Fruit fly (Drosophila melanogaster): Measurements from ENCODE around the gene CG9123.
A peak's percentile ranks its signal among the peaks of the same experiment; 100 is the strongest.

The CG9123 gene

dm6 chrX:15308456-15308954 is 33.4 kb downstream of the CG9123 start:
- TF ChIP-seq Drgx (GFP tag; IDR thresholded peaks at IDR 0.05) (0 out of 2 replicates have a peak, but pooled peaks have one; percentile 19), Stat92E (GFP tag; optimal IDR thresholded peaks at IDR 0.05) (no peak)

DNA sequence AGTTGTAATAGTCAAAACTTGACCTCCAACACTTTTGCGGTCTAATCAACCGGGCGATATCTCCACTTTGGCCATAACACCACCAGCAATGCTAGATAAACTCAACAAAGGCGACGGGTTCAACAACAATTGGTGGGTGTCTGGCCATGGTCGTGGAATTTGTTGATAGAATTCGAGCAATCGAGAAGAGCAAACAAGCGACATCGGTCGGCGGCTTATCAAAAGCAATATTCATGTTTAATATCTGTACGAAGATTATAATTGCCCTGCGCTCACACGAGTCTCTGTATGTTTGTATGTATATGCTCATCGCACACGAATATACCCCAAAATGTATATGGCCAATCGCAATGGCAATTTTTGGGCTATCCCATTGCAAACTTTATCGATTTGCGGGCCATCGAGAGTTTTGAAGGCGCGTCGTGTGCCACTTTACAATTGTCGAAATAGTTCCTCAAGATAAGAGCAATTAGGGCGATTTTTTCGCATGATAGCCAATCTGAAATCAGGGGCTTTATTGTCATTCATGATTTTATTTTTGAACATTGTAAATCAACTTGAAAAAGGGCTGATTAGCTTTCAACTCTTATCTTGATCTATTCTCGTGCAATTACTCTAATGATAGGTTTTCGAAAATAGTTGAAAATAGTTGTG is 34.3 kb downstream of the CG9123 start:
- TF ChIP-seq Med (GFP tag): peak; percentile 46
- peak; percentile 9 for TF ChIP-seq Hmr (GFP tag; optimal IDR thresholded peaks at IDR 0.05)
- TF ChIP-seq Hr51 (GFP tag; optimal IDR thresholded peaks at IDR 0.05): no peak
- peak; percentile 3 for TF ChIP-seq CG12769 (tag; optimal IDR thresholded peaks at IDR 0.05)
- peak; percentile 77 for TF ChIP-seq mirr (GFP tag; optimal IDR thresholded peaks at IDR 0.05)
- no peak for TF ChIP-seq phol (tag; optimal IDR thresholded peaks at IDR 0.05)
- no peak for TF ChIP-seq unpg (GFP tag; optimal IDR thresholded peaks at IDR 0.05)
- TF ChIP-seq sob (GFP tag; IDR thresholded peaks at IDR 0.05): 0 out of 2 replicates have a peak, but pooled peaks have one; percentile 20
- TF ChIP-seq CG5953 (GFP tag; IDR thresholded peaks at IDR 0.05): no peak
- no peak for TF ChIP-seq CG34422 (GFP tag; IDR thresholded peaks at IDR 0.05)
- peak; percentile 8 for TF ChIP-seq CG2678 (tag; optimal IDR thresholded peaks at IDR 0.05)
- peak; percentile 98 for TF ChIP-seq sug (tag; optimal IDR thresholded peaks at IDR 0.05)
- TF ChIP-seq caup (GFP tag; optimal IDR thresholded peaks at IDR 0.05; ENCODE audit: severe bottlenecking): peak; percentile 20
- TF ChIP-seq CG11723 (GFP tag; optimal IDR thresholded peaks at IDR 0.05): no peak
- TF ChIP-seq stc (GFP tag; IDR thresholded peaks at IDR 0.05): no peak
- no peak for TF ChIP-seq knrl (GFP tag; IDR thresholded peaks at IDR 0.05; ENCODE audit: partially characterized antibody)
- no peak for TF ChIP-seq pros (GFP tag; optimal IDR thresholded peaks at IDR 0.05)
- peak; percentile 41; the same call in 1 of the 3 replicates for TF ChIP-seq gce (GFP tag; IDR thresholded peaks at IDR 0.05)
- no peak for TF ChIP-seq Xrp1 (GFP tag; IDR thresholded peaks at IDR 0.05)
- peak; percentile 12; the same call in 1 of the 2 replicates for TF ChIP-seq Adf1 (GFP tag; IDR thresholded peaks at IDR 0.05)
- TF ChIP-seq Hr78 (GFP tag; optimal IDR thresholded peaks at IDR 0.05): peak in 1 of 2 experiments; percentile 47
- TF ChIP-seq CG13296 (GFP tag; optimal IDR thresholded peaks at IDR 0.05): peak; percentile 36
- no peak for TF ChIP-seq Lhr (GFP tag; optimal IDR thresholded peaks at IDR 0.05)
- no peak for TF ChIP-seq CG1832 (GFP tag; optimal IDR thresholded peaks at IDR 0.05)
- no peak for TF ChIP-seq NFAT (GFP tag; IDR thresholded peaks at IDR 0.05)
- no peak for TF ChIP-seq CG3407 (GFP tag; optimal IDR thresholded peaks at IDR 0.05)
- no peak for TF ChIP-seq CG1024 (GFP tag; IDR thresholded peaks at IDR 0.05)
- peak; percentile 69 for TF ChIP-seq exex (tag; optimal IDR thresholded peaks at IDR 0.05)
- TF ChIP-seq E2f1 (GFP tag; IDR thresholded peaks at IDR 0.05): no peak
- TF ChIP-seq CG13424 (tag; optimal IDR thresholded peaks at IDR 0.05): no peak
- no peak for TF ChIP-seq Awh (GFP tag; IDR thresholded peaks at IDR 0.05)
- TF ChIP-seq Hey (tag; optimal IDR thresholded peaks at IDR 0.05): peak; percentile 10
- no peak for TF ChIP-seq CG14710 (tag; optimal IDR thresholded peaks at IDR 0.05)
- no peak for TF ChIP-seq CG6813 (GFP tag; optimal IDR thresholded peaks at IDR 0.05)
- no peak for TF ChIP-seq Atf3 (GFP tag; optimal IDR thresholded peaks at IDR 0.05)
- TF ChIP-seq Fer1 (GFP tag; optimal IDR thresholded peaks at IDR 0.05): peak; percentile 27
- TF ChIP-seq CG13894 (tag; optimal IDR thresholded peaks at IDR 0.05): peak; percentile 15
- peak; percentile 87 for TF ChIP-seq sd (tag; optimal IDR thresholded peaks at IDR 0.05)
- no peak for TF ChIP-seq Deaf1 (tag; optimal IDR thresholded peaks at IDR 0.05)
- TF ChIP-seq HLHmδ (GFP tag; optimal IDR thresholded peaks at IDR 0.05): no peak
- peak; percentile 43 for TF ChIP-seq CG34376 (GFP tag; optimal IDR thresholded peaks at IDR 0.05)
- peak; percentile 55 for TF ChIP-seq grn (GFP tag; optimal IDR thresholded peaks at IDR 0.05)
- TF ChIP-seq nerfin-2 (GFP tag; IDR thresholded peaks at IDR 0.05; ENCODE audit: partially characterized antibody): no peak

Data from whole organism, embryonic.